Worm (Caenorhabditis elegans) whole organism, L4 larva: ENCODE results near the gene T28F3.11.

Experiments
- F37D6.2 ChIP-seq: sonication (generic microtip); optimal IDR thresholded peaks from 2 replicates; lab custom pipeline; 2016; ENCODE audit warnings: mild to moderate bottlenecking, missing genetic modification characterization, missing compliant biosample characterization
- R02D3.7 ChIP-seq: fragments of 150-350 bp; sonication (generic microtip); optimal IDR thresholded peaks from 3 replicates; lab custom pipeline; 2014; ENCODE audit warnings: missing biosample characterization, missing genetic modification characterization
- Y48G9A.11 ChIP-seq: fragments of 200-800 bp; sonication (Bioruptor generic); IDR thresholded peaks from 2 replicates; pipeline ENCODE4 v1.3.6; 2022; ENCODE audit warnings: missing genetic modification reagents, missing genetic modification characterization, missing compliant biosample characterization
- Y5F2A.4 ChIP-seq: fragments of 200-800 bp; sonication (Bioruptor generic); optimal IDR thresholded peaks from 2 replicates; lab custom pipeline; 2018; ENCODE audit warnings: mild to moderate bottlenecking, missing genetic modification characterization, missing compliant biosample characterization
- Y75B8A.6 ChIP-seq: fragments of 200-800 bp; sonication (Bioruptor generic); IDR thresholded peaks from 2 replicates; pipeline ENCODE4 v1.3.6; 2022; ENCODE audit warnings: missing genetic modification reagents, missing genetic modification characterization, missing compliant biosample characterization
- aha-1 ChIP-seq: fragments of 150-350 bp; peaks from one replicate; lab custom pipeline; 2014; ENCODE audit warnings: missing biosample characterization, missing genetic modification characterization
- arid-1 ChIP-seq: fragments of 200-800 bp; sonication (Bioruptor generic); conservative IDR thresholded peaks from 2 replicates; pipeline ENCODE4 v1.3.6; 2022; ENCODE audit warnings: missing genetic modification reagents, missing genetic modification characterization, missing compliant biosample characterization
- ceh-32 ChIP-seq: sonication (generic microtip); optimal IDR thresholded peaks from 2 replicates; lab custom pipeline; 2016; ENCODE audit warnings: mild to moderate bottlenecking, missing genetic modification characterization, missing compliant biosample characterization; ENCODE audit not compliant: poor library complexity
- ces-1 ChIP-seq: fragments of 150-350 bp; sonication (generic microtip); optimal IDR thresholded peaks from 4 replicates; lab custom pipeline; 2014; ENCODE audit warnings: missing biosample characterization, missing genetic modification reagents, missing genetic modification characterization
- daf-16 ChIP-seq, 3 experiments: sonication (generic microtip); optimal IDR thresholded peaks; 2 replicates each; lab custom pipeline; 2016 to 2017; ENCODE audit warnings: missing genetic modification characterization in 3 of 3, missing genetic modification reagents in 3 of 3, mild to moderate bottlenecking in 2 of 3, missing compliant biosample characterization in 2 of 3, missing biosample characterization in 1 of 3, moderate library complexity in 1 of 3
- dmd-6 ChIP-seq: fragments of 200-800 bp; sonication (Bioruptor generic); IDR thresholded peaks from 2 replicates; pipeline ENCODE4 v1.3.6; 2022; ENCODE audit warnings: missing genetic modification reagents, missing genetic modification characterization, missing compliant biosample characterization
- dmd-9 ChIP-seq: fragments of 200-800 bp; sonication (Bioruptor generic); IDR thresholded peaks from 2 replicates; pipeline ENCODE4 v1.3.6; 2022; ENCODE audit warnings: missing genetic modification reagents, missing genetic modification characterization, missing compliant biosample characterization
- dpl-1 ChIP-seq: fragments of 150-350 bp; optimal IDR thresholded peaks from 2 replicates; lab custom pipeline; 2014; ENCODE audit warnings: missing biosample characterization, missing genetic modification reagents, missing genetic modification characterization
- duxl-1 ChIP-seq: sonication (generic microtip); optimal IDR thresholded peaks from 2 replicates; lab custom pipeline; 2016; ENCODE audit warnings: mild to moderate bottlenecking, missing genetic modification characterization, moderate library complexity, missing compliant biosample characterization; ENCODE audit not compliant: poor library complexity
- dve-1 ChIP-seq: sonication (generic microtip); optimal IDR thresholded peaks from 2 replicates; lab custom pipeline; 2017; ENCODE audit warnings: antibody characterized with exemption, mild to moderate bottlenecking, missing genetic modification characterization, missing compliant biosample characterization; ENCODE audit not compliant: insufficient read depth
- fos-1 ChIP-seq: fragments of 150-350 bp; optimal IDR thresholded peaks from 2 replicates; lab custom pipeline; 2014; ENCODE audit warnings: missing biosample characterization, missing genetic modification characterization
- hlh-11 ChIP-seq: fragments of 200-800 bp; sonication (Bioruptor generic); optimal IDR thresholded peaks from 2 replicates; lab custom pipeline; 2018; ENCODE audit warnings: mild to moderate bottlenecking, missing genetic modification characterization, missing compliant biosample characterization
- hlh-30 ChIP-seq: sonication (generic microtip); optimal IDR thresholded peaks from 2 replicates; lab custom pipeline; 2017; ENCODE audit warnings: antibody characterized with exemption, mild to moderate bottlenecking, missing genetic modification characterization, missing compliant biosample characterization; ENCODE audit not compliant: insufficient read depth
- hmg-1.1 ChIP-seq: fragments of 200-800 bp; sonication (Bioruptor generic); IDR thresholded peaks from 2 replicates; pipeline ENCODE4 v1.3.6; 2022; ENCODE audit warnings: missing genetic modification reagents, missing genetic modification characterization, missing compliant biosample characterization
- lin-1 ChIP-seq: fragments of 200-800 bp; sonication (Bioruptor generic); IDR thresholded peaks from 2 replicates; pipeline ENCODE4 v1.3.6; 2022; ENCODE audit warnings: missing genetic modification reagents, missing genetic modification characterization, missing compliant biosample characterization
- lin-29 ChIP-seq: fragments of 200-800 bp; sonication (Bioruptor generic); IDR thresholded peaks from 2 replicates; pipeline ENCODE4 v1.3.6; 2022; ENCODE audit warnings: missing genetic modification reagents, missing genetic modification characterization, missing compliant biosample characterization
- lin-39 ChIP-seq: fragments of 150-350 bp; optimal IDR thresholded peaks from 2 replicates; lab custom pipeline; 2014; ENCODE audit warnings: missing biosample characterization, missing genetic modification reagents, missing genetic modification characterization
- madf-9 ChIP-seq: fragments of 200-800 bp; sonication (Bioruptor generic); conservative IDR thresholded peaks from 2 replicates; pipeline ENCODE4 v1.3.6; 2022; ENCODE audit warnings: missing genetic modification reagents, missing genetic modification characterization, missing compliant biosample characterization
- mes-2 ChIP-seq: sonication (generic microtip); optimal IDR thresholded peaks from 2 replicates; lab custom pipeline; 2016; ENCODE audit warnings: missing genotype, mild to moderate bottlenecking, missing genetic modification characterization, missing compliant biosample characterization; ENCODE audit not compliant: poor library complexity, severe bottlenecking
- nhr-237 ChIP-seq: sonication (generic microtip); optimal IDR thresholded peaks from 2 replicates; lab custom pipeline; 2017; ENCODE audit warnings: missing biosample characterization, missing genetic modification characterization
- nhr-25 ChIP-seq: sonication (generic microtip); optimal IDR thresholded peaks from 2 replicates; lab custom pipeline; 2017; ENCODE audit warnings: missing genetic modification characterization, mild to moderate bottlenecking, missing compliant biosample characterization, antibody characterized with exemption, moderate library complexity, borderline replicate concordance; ENCODE audit not compliant: insufficient read depth
- nhr-28 ChIP-seq: fragments of 150-350 bp; optimal IDR thresholded peaks from 2 replicates; lab custom pipeline; 2014; ENCODE audit warnings: missing biosample characterization, missing genetic modification characterization
- nhr-41 ChIP-seq: fragments of 200-800 bp; sonication (Bioruptor generic); IDR thresholded peaks from 2 replicates; pipeline ENCODE4 v1.3.6; 2022; ENCODE audit warnings: missing genetic modification reagents, missing genetic modification characterization, missing compliant biosample characterization
- nhr-42 ChIP-seq: fragments of 200-800 bp; sonication (Bioruptor generic); IDR thresholded peaks from 2 replicates; pipeline ENCODE4 v1.3.6; 2022; ENCODE audit warnings: missing genetic modification characterization, missing compliant biosample characterization
- nhr-77 ChIP-seq: fragments of 150-350 bp; optimal IDR thresholded peaks from 2 replicates; lab custom pipeline; 2014; ENCODE audit warnings: missing biosample characterization, missing genetic modification characterization
- pha-4 ChIP-seq, 2 experiments: fragments of 150-350 bp in 1 of 2; fragments of 200-800 bp in 1 of 2; sonication (Bioruptor generic) in 1 of 2; IDR thresholded peaks in 1 of 2; optimal IDR thresholded peaks in 1 of 2; 2 replicates each; pipeline versions ENCODE4 v1.3.6 to Lab custom; 2014 to 2022; ENCODE audit warnings: missing genetic modification characterization in 2 of 2, missing genetic modification reagents in 2 of 2, missing biosample characterization in 1 of 2, missing compliant biosample characterization in 1 of 2
- pqm-1 ChIP-seq: sonication (generic microtip); optimal IDR thresholded peaks from 2 replicates; lab custom pipeline; 2017; ENCODE audit warnings: missing biosample characterization, missing genetic modification characterization
- rbr-2 ChIP-seq: sonication (generic microtip); optimal IDR thresholded peaks from 2 replicates; lab custom pipeline; 2016; ENCODE audit warnings: missing genotype, missing genetic modification characterization, missing compliant biosample characterization
- sdz-12 ChIP-seq: fragments of 200-800 bp; sonication (Bioruptor generic); optimal IDR thresholded peaks from 2 replicates; lab custom pipeline; 2018; ENCODE audit warnings: mild to moderate bottlenecking, missing genetic modification characterization, missing compliant biosample characterization
- snpc-1.2 ChIP-seq: fragments of 200-800 bp; sonication (Bioruptor generic); IDR thresholded peaks from 2 replicates; pipeline ENCODE4 v1.3.6; 2022; ENCODE audit warnings: missing genetic modification reagents, missing genetic modification characterization, missing compliant biosample characterization
- spr-3 ChIP-seq: fragments of 200-800 bp; sonication (Bioruptor generic); optimal IDR thresholded peaks from 2 replicates; lab custom pipeline; 2018; ENCODE audit warnings: mild to moderate bottlenecking, missing genetic modification characterization, missing compliant biosample characterization
- tag-97 ChIP-seq: fragments of 200-800 bp; sonication (Bioruptor generic); IDR thresholded peaks from 2 replicates; pipeline ENCODE4 v1.3.6; 2022; ENCODE audit warnings: missing genetic modification characterization, missing compliant biosample characterization
- unc-130 ChIP-seq: sonication (generic microtip); optimal IDR thresholded peaks from 2 replicates; lab custom pipeline; 2016; ENCODE audit warnings: missing genetic modification reagents, missing genetic modification characterization, missing compliant biosample characterization
- unc-39 ChIP-seq: sonication (generic microtip); optimal IDR thresholded peaks from 2 replicates; lab custom pipeline; 2017; ENCODE audit warnings: missing biosample characterization, missing genetic modification characterization
- unc-62 ChIP-seq, 3 experiments: fragments of 150-350 bp in 1 of 3; sonication (generic microtip); optimal IDR thresholded peaks in 2 of 3; peaks in 1 of 3; 1 replicate in 1 of 3; 2 replicates in 2 of 3; lab custom pipeline; 2014 to 2017; ENCODE audit warnings: missing biosample characterization in 3 of 3, missing genetic modification characterization in 3 of 3, missing genetic modification reagents in 3 of 3, missing genotype in 1 of 3
- zip-11 ChIP-seq: fragments of 200-800 bp; sonication (Bioruptor generic); IDR thresholded peaks from 2 replicates; pipeline ENCODE4 v1.3.6; 2022; ENCODE audit warnings: missing genetic modification characterization, missing compliant biosample characterization

Gene T28F3.11

DNA sequence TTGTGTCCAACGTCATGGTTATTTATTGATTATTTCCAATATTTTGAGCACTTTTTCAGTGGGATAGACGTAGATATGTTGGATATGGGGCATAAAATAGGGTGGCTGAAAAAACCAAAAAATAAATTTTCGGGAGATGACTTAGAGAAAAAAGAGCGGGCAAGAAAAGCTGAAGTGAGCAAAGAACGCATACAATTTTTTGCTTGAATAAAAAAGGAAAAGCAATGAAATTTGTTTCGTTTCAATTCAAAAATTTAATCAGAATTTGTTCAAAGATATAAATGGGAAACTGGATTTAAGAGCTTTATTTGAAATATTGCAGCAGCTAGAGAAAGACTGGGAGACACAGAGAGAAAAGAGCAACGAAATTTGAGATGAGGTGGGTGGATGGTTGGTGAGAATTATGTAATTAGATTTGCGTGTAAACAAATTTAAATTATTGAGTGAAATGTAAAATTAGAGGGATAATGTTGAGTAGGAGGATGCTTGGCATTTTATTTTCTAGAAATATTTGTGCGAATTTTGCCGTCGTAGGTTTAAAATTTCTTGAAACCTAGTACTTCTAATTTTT, at the start of gene T28F3.11, which contains the start of gene slc-17.4:
Gene T28F3.11, minus strand, starts transcription at position 51 of the 571 bp plus-strand sequence.
Gene slc-17.4, minus strand, starts transcription at position 105 of the 571 bp plus-strand sequence.
- TF ChIP-seq nhr-41 (GFP tag; lab: Robert Waterston, UW) = no peak
- peak in 1 of 2 experiments; percentile 16 for TF ChIP-seq unc-62 (GFP tag; optimal IDR thresholded peaks at IDR 0.05 in 1 of 2; lab: Kevin White, UChicago)
- TF ChIP-seq unc-62 (tag; optimal IDR thresholded peaks at IDR 0.05; lab: Kevin White, UChicago) = no peak

DNA sequence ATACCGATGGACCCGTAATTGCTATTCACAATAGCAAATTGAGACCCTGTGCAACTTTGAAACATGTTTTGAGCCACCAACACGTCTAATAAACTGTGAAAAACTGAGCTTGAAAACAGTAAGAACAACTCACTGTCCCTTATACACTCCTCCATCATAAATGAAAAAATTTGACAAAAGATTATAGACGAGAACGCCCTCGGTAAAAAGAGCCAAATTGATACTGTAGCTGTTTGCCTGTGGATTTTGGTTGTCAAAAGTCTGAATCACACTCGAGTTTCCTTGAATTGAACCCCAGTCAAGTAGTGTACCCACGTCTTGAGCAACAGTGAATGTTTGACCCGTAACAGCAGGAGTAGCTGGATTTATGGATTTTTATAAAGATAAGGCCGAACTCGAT, 49.6 kb upstream of the T28F3.11 start:
- TF ChIP-seq unc-62 (GFP tag; optimal IDR thresholded peaks at IDR 0.05 in 1 of 2; lab: Kevin White, UChicago) = peak in 1 of 2 experiments; percentile 95
- TF ChIP-seq unc-62 (tag; optimal IDR thresholded peaks at IDR 0.05; lab: Kevin White, UChicago) = no peak
- TF ChIP-seq snpc-1.2 (GFP tag; lab: Robert Waterston, UW) = no peak

DNA sequence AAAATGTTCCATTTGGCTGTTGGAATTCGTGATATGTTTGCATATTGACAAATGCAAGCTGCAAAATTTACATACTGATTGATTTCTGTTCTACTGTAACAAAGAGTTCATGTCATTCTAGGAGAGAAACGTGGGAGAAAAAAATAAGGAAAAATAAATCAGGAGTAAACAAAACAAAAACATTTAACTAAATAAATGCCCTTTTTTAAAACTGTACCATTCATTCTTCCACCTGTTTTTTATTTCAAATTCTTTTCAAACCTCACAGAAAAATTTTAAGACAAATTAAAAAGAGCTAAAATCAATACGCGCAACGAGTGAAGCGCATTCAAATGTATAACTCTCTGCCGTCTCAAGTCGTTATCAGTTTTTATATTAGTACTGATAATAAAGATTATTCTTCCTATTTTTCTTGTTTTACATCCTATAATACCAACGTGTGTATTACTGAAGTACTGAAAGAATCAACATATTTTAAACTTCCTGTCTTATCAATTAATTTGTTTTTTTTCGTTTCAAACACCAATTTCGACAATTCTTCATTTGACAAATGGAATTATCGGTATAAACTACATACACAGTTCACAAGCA, 47.5 kb upstream of the T28F3.11 start, which contains the start of gene C49C3.10:
Gene C49C3.10, minus strand, starts transcription at position 51 of the 591 bp plus-strand sequence.
- TF ChIP-seq arid-1 (GFP tag; lab: Robert Waterston, UW) (no peak), mes-2 (tag; lab: Kevin White, UChicago) (no peak), fos-1 (tag; lab: Kevin White, UChicago) (no peak), unc-130 (no peak), rbr-2 (no peak), hmg-1.1 (no peak), lin-39 (tag; lab: Kevin White, UChicago) (no peak), aha-1 (tag; lab: Kevin White, UChicago) (no peak), nhr-237 (tag; lab: Kevin White, UChicago) (no peak), zip-11 (GFP tag; lab: Robert Waterston, UW) (no peak), duxl-1 (no peak), hlh-30 (tag; lab: Kevin White, UChicago) (no peak), nhr-42 (no peak), unc-62 (GFP tag; optimal IDR thresholded peaks at IDR 0.05 in 1 of 2; lab: Kevin White, UChicago) (peak in 1 of 2 experiments; percentile 20), unc-62 (tag; optimal IDR thresholded peaks at IDR 0.05; lab: Kevin White, UChicago) (no peak), pqm-1 (tag; lab: Kevin White, UChicago) (peak; percentile 72), Y48G9A.11 (GFP tag; lab: Robert Waterston, UW) (no peak), F37D6.2 (no peak), hlh-11 (peak; percentile 54), R02D3.7 (tag; lab: Kevin White, UChicago) (no peak), nhr-28 (tag; lab: Kevin White, UChicago) (peak; percentile 73), ces-1 (GFP tag; lab: Kevin White, UChicago) (no peak), lin-1 (no peak), spr-3 (GFP tag; lab: Kevin White, UChicago) (no peak), nhr-25 (tag; lab: Kevin White, UChicago) (no peak), tag-97 (GFP tag; lab: Robert Waterston, UW) (no peak), dmd-6 (GFP tag; lab: Robert Waterston, UW) (peak; percentile 46), Y5F2A.4 (GFP tag; lab: Kevin White, UChicago) (no peak), dmd-9 (GFP tag; lab: Robert Waterston, UW) (no peak), sdz-12 (no peak), dve-1 (tag; lab: Kevin White, UChicago) (peak; percentile 66), lin-29 (GFP tag; lab: Robert Waterston, UW) (no peak), Y75B8A.6 (GFP tag; lab: Robert Waterston, UW) (no peak), unc-39 (tag; lab: Kevin White, UChicago) (no peak), daf-16 (GFP tag; optimal IDR thresholded peaks at IDR 0.05; lab: Kevin White, UChicago) (no peak), daf-16 (tag; optimal IDR thresholded peaks at IDR 0.05; lab: Kevin White, UChicago) (peak; percentile 94), ceh-32 (tag; lab: Kevin White, UChicago) (no peak), madf-9 (GFP tag; lab: Robert Waterston, UW) (no peak), nhr-41 (GFP tag; lab: Robert Waterston, UW) (no peak), dpl-1 (GFP tag; lab: Kevin White, UChicago) (no peak), nhr-77 (tag; lab: Kevin White, UChicago) (peak; percentile 79), pha-4 (GFP tag; IDR thresholded peaks at IDR 0.05; lab: Robert Waterston, UW) (no peak), pha-4 (tag; optimal IDR thresholded peaks at IDR 0.05; lab: Kevin White, UChicago) (no peak)
